Fruit fly (Drosophila melanogaster) whole organism, prepupa: ENCODE results near the gene CG6178.

Experiments
- Blimp-1 ChIP-seq: fragments of 200-800 bp; sonication (Bioruptor generic); optimal IDR thresholded peaks from 3 replicates; lab custom pipeline; 2017; ENCODE audit warnings: missing biosample characterization, missing genetic modification characterization, mild to moderate bottlenecking, moderate library complexity, missing genetic modification reagents
- CG10631 ChIP-seq: fragments of 200-800 bp; sonication (Bioruptor generic); optimal IDR thresholded peaks from 2 replicates; lab custom pipeline; 2016; ENCODE audit warnings: missing biosample characterization, missing genetic modification characterization
- CG10669 ChIP-seq: fragments of 200-800 bp; sonication (Bioruptor generic); optimal IDR thresholded peaks from 3 replicates; lab custom pipeline; 2018; ENCODE audit warnings: missing biosample characterization, mild to moderate bottlenecking, missing genetic modification characterization, moderate library complexity
- CG11294 ChIP-seq: fragments of 200-800 bp; sonication (Bioruptor generic); IDR thresholded peaks from 2 replicates; pipeline ENCODE4 v1.3.6; 2022; ENCODE audit warnings: missing biosample characterization, missing genetic modification characterization
- CG11762 ChIP-seq: fragments of 200-800 bp; sonication (Bioruptor generic); optimal IDR thresholded peaks from 3 replicates; lab custom pipeline; 2016; ENCODE audit warnings: missing biosample characterization, missing genetic modification characterization; ENCODE audit not compliant: insufficient read depth
- CG15336 ChIP-seq: fragments of 200-800 bp; sonication (Bioruptor generic); IDR thresholded peaks from 2 replicates; pipeline ENCODE4 v1.3.6; 2022; ENCODE audit warnings: missing biosample characterization, missing genetic modification characterization
- CG3032 ChIP-seq: fragments of 200-800 bp; optimal IDR thresholded peaks from 2 replicates; lab custom pipeline; 2019; ENCODE audit warnings: missing biosample characterization, mild to moderate bottlenecking, missing genetic modification characterization, moderate library complexity
- CG34406 ChIP-seq: fragments of 200-800 bp; sonication (Bioruptor generic); optimal IDR thresholded peaks from 3 replicates; lab custom pipeline; 2016; ENCODE audit warnings: missing biosample characterization, missing genetic modification characterization
- CG3919 ChIP-seq: fragments of 200-800 bp; sonication (Bioruptor generic); optimal IDR thresholded peaks from 3 replicates; lab custom pipeline; 2016; ENCODE audit warnings: missing biosample characterization, missing genetic modification characterization
- CG4318 ChIP-seq: fragments of 200-800 bp; sonication (Bioruptor generic); optimal IDR thresholded peaks from 3 replicates; lab custom pipeline; 2017; ENCODE audit warnings: missing biosample characterization, mild to moderate bottlenecking, missing genetic modification characterization
- CG6163 ChIP-seq: fragments of 200-800 bp; sonication (Bioruptor generic); IDR thresholded peaks from 3 replicates; pipeline ENCODE4 v1.3.6; 2022; ENCODE audit warnings: missing biosample characterization, missing genetic modification characterization
- CG6276 ChIP-seq: fragments of 200-800 bp; sonication (Bioruptor generic); optimal IDR thresholded peaks from 2 replicates; lab custom pipeline; 2017; ENCODE audit warnings: missing biosample characterization, mild to moderate bottlenecking, missing genetic modification characterization
- CG6792 ChIP-seq: fragments of 200-800 bp; sonication (Bioruptor generic); optimal IDR thresholded peaks from 3 replicates; lab custom pipeline; 2016; ENCODE audit warnings: missing biosample characterization, missing genetic modification characterization
- CG6808 ChIP-seq: fragments of 200-800 bp; sonication (Bioruptor generic); optimal IDR thresholded peaks from 3 replicates; lab custom pipeline; 2017; ENCODE audit warnings: missing biosample characterization, missing genetic modification characterization, mild to moderate bottlenecking, moderate library complexity, missing genetic modification reagents
- CG6854 ChIP-seq: fragments of 200-800 bp; sonication (Bioruptor generic); optimal IDR thresholded peaks from 2 replicates; lab custom pipeline; 2017; ENCODE audit warnings: missing biosample characterization, mild to moderate bottlenecking, missing genetic modification characterization
- CG8119 ChIP-seq: fragments of 200-800 bp; sonication (Bioruptor generic); IDR thresholded peaks from 3 replicates; pipeline ENCODE4 v1.3.6; 2022; ENCODE audit warnings: missing biosample characterization, missing genetic modification characterization
- CG8319 ChIP-seq: fragments of 200-800 bp; sonication (Bioruptor generic); optimal IDR thresholded peaks from 3 replicates; lab custom pipeline; 2016; ENCODE audit warnings: missing biosample characterization, missing genetic modification characterization
- CG9139 ChIP-seq: fragments of 200-800 bp; sonication (Bioruptor generic); optimal IDR thresholded peaks from 3 replicates; lab custom pipeline; 2017; ENCODE audit warnings: missing biosample characterization, mild to moderate bottlenecking, missing genetic modification characterization
- Eip75B ChIP-seq: fragments of 200-800 bp; sonication (Bioruptor generic); optimal IDR thresholded peaks from 3 replicates; lab custom pipeline; 2016; ENCODE audit warnings: missing biosample characterization, missing genetic modification characterization
- Eip78C ChIP-seq: fragments of 200-800 bp; sonication (Bioruptor generic); peaks from one replicate; lab custom pipeline; 2016; ENCODE audit warnings: missing biosample characterization, missing genetic modification characterization
- Ets21C ChIP-seq: fragments of 200-800 bp; sonication (Bioruptor generic); optimal IDR thresholded peaks from 3 replicates; lab custom pipeline; 2016; ENCODE audit warnings: missing biosample characterization, missing genetic modification characterization
- Ets96B ChIP-seq: fragments of 200-800 bp; optimal IDR thresholded peaks from 2 replicates; lab custom pipeline; 2019; ENCODE audit warnings: missing biosample characterization, mild to moderate bottlenecking, missing genetic modification characterization, moderate library complexity
- Gug ChIP-seq: fragments of 200-800 bp; sonication (Bioruptor generic); IDR thresholded peaks from 2 replicates; pipeline ENCODE4 v1.3.6; 2022; ENCODE audit warnings: missing biosample characterization, missing genetic modification characterization
- Hr38 ChIP-seq: sonication (Bioruptor generic); optimal IDR thresholded peaks from 2 replicates; lab custom pipeline; 2016; ENCODE audit warnings: missing biosample characterization, missing genetic modification characterization
- Hr39 ChIP-seq: fragments of 200-800 bp; sonication (Bioruptor generic); optimal IDR thresholded peaks from 2 replicates; lab custom pipeline; 2016; ENCODE audit warnings: missing biosample characterization, missing genetic modification characterization
- Lpt ChIP-seq: fragments of 200-800 bp; sonication (Bioruptor generic); optimal IDR thresholded peaks from 3 replicates; lab custom pipeline; 2016; ENCODE audit warnings: missing biosample characterization, missing genetic modification characterization
- Met ChIP-seq: fragments of 200-800 bp; sonication (Bioruptor generic); optimal IDR thresholded peaks from 3 replicates; lab custom pipeline; 2016; ENCODE audit warnings: missing biosample characterization, missing genetic modification characterization
- OdsH ChIP-seq: fragments of 200-800 bp; sonication (Bioruptor generic); optimal IDR thresholded peaks from 3 replicates; lab custom pipeline; 2016; ENCODE audit warnings: missing biosample characterization, missing genetic modification characterization
- Smox ChIP-seq: fragments of 200-800 bp; sonication (Bioruptor generic); optimal IDR thresholded peaks from 3 replicates; lab custom pipeline; 2016; ENCODE audit warnings: missing biosample characterization, missing genetic modification characterization
- Sox102F ChIP-seq: fragments of 200-800 bp; sonication (Bioruptor generic); optimal IDR thresholded peaks from 2 replicates; lab custom pipeline; 2016; ENCODE audit warnings: missing biosample characterization, mild to moderate bottlenecking, missing genetic modification characterization
- Sox14 ChIP-seq: fragments of 200-800 bp; sonication (Bioruptor generic); optimal IDR thresholded peaks from 3 replicates; lab custom pipeline; 2016; ENCODE audit warnings: missing biosample characterization, missing genetic modification characterization
- Sox15 ChIP-seq: fragments of 200-800 bp; sonication (Bioruptor generic); optimal IDR thresholded peaks from 3 replicates; lab custom pipeline; 2016; ENCODE audit warnings: missing biosample characterization, missing genetic modification characterization
- achi ChIP-seq: fragments of 200-800 bp; sonication (Bioruptor generic); optimal IDR thresholded peaks from 3 replicates; lab custom pipeline; 2016; ENCODE audit warnings: missing biosample characterization, missing genetic modification characterization
- acj6 ChIP-seq: fragments of 200-800 bp; sonication (Bioruptor generic); optimal IDR thresholded peaks from 3 replicates; lab custom pipeline; 2016; ENCODE audit warnings: missing biosample characterization, missing genetic modification characterization
- cyc ChIP-seq: fragments of 200-800 bp; sonication (Bioruptor generic); optimal IDR thresholded peaks from 3 replicates; lab custom pipeline; 2016; ENCODE audit warnings: missing biosample characterization, missing genetic modification characterization
- dac ChIP-seq: fragments of 200-800 bp; sonication (Bioruptor generic); optimal IDR thresholded peaks from 2 replicates; lab custom pipeline; 2017; ENCODE audit warnings: missing biosample characterization, mild to moderate bottlenecking, missing genetic modification characterization
- dsx ChIP-seq: fragments of 200-800 bp; optimal IDR thresholded peaks from 3 replicates; lab custom pipeline; 2019; ENCODE audit warnings: missing biosample characterization, mild to moderate bottlenecking, missing genetic modification characterization, moderate library complexity; ENCODE audit not compliant: poor library complexity, severe bottlenecking
- eg ChIP-seq: fragments of 200-800 bp; sonication (Bioruptor generic); IDR thresholded peaks from 3 replicates; pipeline ENCODE4 v1.3.6; 2022; ENCODE audit warnings: missing biosample characterization, missing genetic modification characterization
- esn ChIP-seq: fragments of 200-800 bp; sonication (Bioruptor generic); optimal IDR thresholded peaks from 2 replicates; lab custom pipeline; 2016; ENCODE audit warnings: missing biosample characterization, mild to moderate bottlenecking, missing genetic modification characterization, moderate library complexity
- fd59A ChIP-seq: fragments of 200-800 bp; sonication (Bioruptor generic); optimal IDR thresholded peaks from 2 replicates; lab custom pipeline; 2017; ENCODE audit warnings: missing biosample characterization, mild to moderate bottlenecking, missing genetic modification characterization, missing genetic modification reagents
- fd85E ChIP-seq: fragments of 200-800 bp; sonication (Bioruptor generic); optimal IDR thresholded peaks from 3 replicates; lab custom pipeline; 2016; ENCODE audit warnings: missing biosample characterization, missing genetic modification characterization
- fkh ChIP-seq: fragments of 200-800 bp; sonication (Bioruptor generic); optimal IDR thresholded peaks from 3 replicates; lab custom pipeline; 2017; ENCODE audit warnings: missing biosample characterization, mild to moderate bottlenecking, missing genetic modification characterization, moderate library complexity
- lz ChIP-seq: fragments of 200-800 bp; sonication (Bioruptor generic); optimal IDR thresholded peaks from 3 replicates; lab custom pipeline; 2016; ENCODE audit warnings: missing biosample characterization, missing genetic modification characterization
- net ChIP-seq: fragments of 200-800 bp; sonication (Bioruptor generic); optimal IDR thresholded peaks from 3 replicates; lab custom pipeline; 2016; ENCODE audit warnings: missing biosample characterization, missing genetic modification characterization
- salr ChIP-seq, 2 experiments: fragments of 200-800 bp; sonication (Bioruptor generic); optimal IDR thresholded peaks; 3 replicates each; lab custom pipeline; 2016 to 2018; ENCODE audit warnings: missing biosample characterization in 2 of 2, missing genetic modification characterization in 2 of 2, mild to moderate bottlenecking in 1 of 2
- spab ChIP-seq: fragments of 200-800 bp; sonication (Bioruptor generic); optimal IDR thresholded peaks from 2 replicates; lab custom pipeline; 2017; ENCODE audit warnings: missing biosample characterization, mild to moderate bottlenecking, missing genetic modification characterization, missing genetic modification reagents
- svp ChIP-seq: fragments of 200-800 bp; sonication (Bioruptor generic); peaks from one replicate; lab custom pipeline; 2016; ENCODE audit warnings: missing biosample characterization, missing genetic modification characterization

CG6178 gene

dm6 chr3R:24203426-24203825 lies 51.3 kb downstream of the CG6178 start (continued):
- TF ChIP-seq Ets96B (peak; percentile 58), esn (GFP tag; lab: Kevin White, UChicago) (peak; percentile 89), Eip75B (peak; percentile 88), dac (GFP tag; lab: Kevin White, UChicago) (peak; percentile 80), fd59A (peak; percentile 67), Eip78C (GFP tag; lab: Kevin White, UChicago) (peak; percentile 98), Gug (GFP tag; lab: Robert Waterston, UW) (peak; percentile 80), Smox (GFP tag; lab: Kevin White, UChicago) (peak; percentile 81), dsx (peak; percentile 72), CG6792 (GFP tag; lab: Kevin White, UChicago) (peak; percentile 84), spab (peak; percentile 69), CG4318 (GFP tag; lab: Kevin White, UChicago) (peak; percentile 76), Lpt (GFP tag; lab: Kevin White, UChicago) (peak; percentile 88), Sox102F (GFP tag; lab: Kevin White, UChicago) (peak; percentile 92), salr (GFP tag; optimal IDR thresholded peaks at IDR 0.05; lab: Kevin White, UChicago) (peak; percentile 18 to 76), Met (GFP tag; lab: Kevin White, UChicago) (peak; percentile 90), CG15336 (GFP tag; lab: Robert Waterston, UW) (peak; percentile 94), cyc (GFP tag; lab: Kevin White, UChicago) (peak; percentile 76), CG3032 (tag; lab: Kevin White, UChicago) (peak; percentile 71), Ets21C (GFP tag; lab: Kevin White, UChicago) (peak; percentile 73), CG6808 (GFP tag; lab: Kevin White, UChicago) (peak; percentile 80), CG6276 (GFP tag; lab: Kevin White, UChicago) (peak; percentile 90), achi (GFP tag; lab: Kevin White, UChicago) (peak; percentile 86), svp (GFP tag; lab: Kevin White, UChicago) (peak; percentile 94), Hr38 (no peak), fkh (GFP tag; lab: Kevin White, UChicago) (no peak), CG10669 (GFP tag; lab: Kevin White, UChicago) (peak; percentile 72)

DNA sequence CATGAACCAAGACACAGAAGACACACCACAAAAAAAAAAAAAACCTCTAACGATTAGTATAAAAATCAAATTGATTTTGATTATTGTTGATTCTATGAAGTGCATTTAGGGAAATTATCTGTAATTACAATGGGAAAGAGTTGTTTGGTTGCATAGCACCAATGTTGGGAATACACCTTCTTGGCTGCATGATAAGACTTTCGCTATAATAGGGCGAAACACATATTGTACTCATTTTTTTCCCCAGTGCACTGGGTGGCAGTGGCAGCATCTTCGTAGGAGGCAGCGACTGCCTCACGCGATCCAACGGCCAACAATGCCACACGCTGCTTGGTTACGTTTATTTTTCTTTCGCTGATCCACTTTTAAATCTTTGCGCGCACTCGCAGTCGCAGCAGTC lies 51.9 kb downstream of the CG6178 start:
- TF ChIP-seq CG8119 (GFP tag; lab: Robert Waterston, UW), result peak; percentile 56
- TF ChIP-seq CG15336 (GFP tag; lab: Robert Waterston, UW), result peak; percentile 68
- no peak for TF ChIP-seq CG8319
- TF ChIP-seq Sox102F (GFP tag; lab: Kevin White, UChicago), result no peak
- peak; percentile 19 for TF ChIP-seq Hr39 (GFP tag; lab: Kevin White, UChicago)
- no peak for TF ChIP-seq CG6854 (GFP tag; lab: Kevin White, UChicago)
- TF ChIP-seq salr (GFP tag; optimal IDR thresholded peaks at IDR 0.05; lab: Kevin White, UChicago), result no peak
- TF ChIP-seq esn (GFP tag; lab: Kevin White, UChicago), result no peak
- peak; percentile 5 for TF ChIP-seq lz (GFP tag; lab: Kevin White, UChicago)
- no peak for TF ChIP-seq CG6808 (GFP tag; lab: Kevin White, UChicago)
- TF ChIP-seq Lpt (GFP tag; lab: Kevin White, UChicago), result peak; percentile 28
- 0 out of 2 replicates have a peak, but pooled peaks have one; percentile 30 for TF ChIP-seq CG11294 (GFP tag; lab: Robert Waterston, UW)
- peak; percentile 32 for TF ChIP-seq Sox14 (GFP tag; lab: Kevin White, UChicago)
- no peak for TF ChIP-seq CG11762 (GFP tag; lab: Kevin White, UChicago)
- peak; percentile 78 for TF ChIP-seq Eip78C (GFP tag; lab: Kevin White, UChicago)
- TF ChIP-seq CG10669 (GFP tag; lab: Kevin White, UChicago), result no peak
- TF ChIP-seq CG34406 (GFP tag; lab: Kevin White, UChicago), result peak; percentile 12
- TF ChIP-seq cyc (GFP tag; lab: Kevin White, UChicago), result peak; percentile 16
- no peak for TF ChIP-seq fd59A
- no peak for TF ChIP-seq Ets21C (GFP tag; lab: Kevin White, UChicago)
- TF ChIP-seq eg, result peak; percentile 22; the same call in 1 of the 3 replicates
- TF ChIP-seq dac (GFP tag; lab: Kevin White, UChicago), result peak; percentile 66
- no peak for TF ChIP-seq CG6163 (GFP tag; lab: Robert Waterston, UW)
- TF ChIP-seq OdsH (GFP tag; lab: Kevin White, UChicago), result peak; percentile 45
- TF ChIP-seq Met (GFP tag; lab: Kevin White, UChicago), result no peak
- TF ChIP-seq Gug (GFP tag; lab: Robert Waterston, UW), result no peak
- TF ChIP-seq Blimp-1 (GFP tag; lab: Kevin White, UChicago), result no peak
- no peak for TF ChIP-seq Ets96B
- TF ChIP-seq CG10631, result peak; percentile 26
- TF ChIP-seq CG6276 (GFP tag; lab: Kevin White, UChicago), result peak; percentile 49
- no peak for TF ChIP-seq CG9139 (GFP tag; lab: Kevin White, UChicago)
- TF ChIP-seq fkh (GFP tag; lab: Kevin White, UChicago), result no peak
- no peak for TF ChIP-seq fd85E (GFP tag; lab: Kevin White, UChicago)
- TF ChIP-seq acj6 (GFP tag; lab: Kevin White, UChicago), result peak; percentile 11
- peak; percentile 84 for TF ChIP-seq CG4318 (GFP tag; lab: Kevin White, UChicago)
- TF ChIP-seq CG3919 (GFP tag; lab: Kevin White, UChicago), result peak; percentile 41
- TF ChIP-seq net (GFP tag; lab: Kevin White, UChicago), result peak; percentile 10
- no peak for TF ChIP-seq Sox15 (GFP tag; lab: Kevin White, UChicago)
